Fruit fly (Drosophila melanogaster): ENCODE data around the gene ninaA.
A peak's percentile ranks its signal among the peaks of the same experiment; 100 is the strongest.

The ninaA gene

dm6 chr2L:886743-887142 is 9.6 kb downstream of the ninaA start (continued):
- TF ChIP-seq ci (GFP tag; IDR thresholded peaks at IDR 0.05) (no peak), row (GFP tag; IDR thresholded peaks at IDR 0.05) (peak; percentile 54; the same call in 2 of the 3 replicates), croc (GFP tag; conservative IDR thresholded peaks at IDR 0.05) (no peak), HmgZ (tag; optimal IDR thresholded peaks at IDR 0.05) (no peak), chm (GFP tag; IDR thresholded peaks at IDR 0.05) (no peak), CG4730 (GFP tag; IDR thresholded peaks at IDR 0.05) (no peak), Aef1 (GFP tag; IDR thresholded peaks at IDR 0.05) (no peak), CG10267 (tag; optimal IDR thresholded peaks at IDR 0.05) (no peak), CG9609 (GFP tag; optimal IDR thresholded peaks at IDR 0.05) (no peak), esg (GFP tag; conservative IDR thresholded peaks at IDR 0.05) (peak; percentile 19; the same call in 1 of the 2 replicates), CG9797 (GFP tag; optimal IDR thresholded peaks at IDR 0.05) (no peak), CG13424 (tag; optimal IDR thresholded peaks at IDR 0.05) (peak; percentile 5), Side (GFP tag; optimal IDR thresholded peaks at IDR 0.05) (no peak), Hr51 (GFP tag; optimal IDR thresholded peaks at IDR 0.05) (peak in 1 of 2 experiments; percentile 1), fd96Cb (tag; optimal IDR thresholded peaks at IDR 0.05) (peak; percentile 16), ham (GFP tag; IDR thresholded peaks at IDR 0.05) (no peak), CG10147 (GFP tag; optimal IDR thresholded peaks at IDR 0.05) (no peak), CG8359 (GFP tag; optimal IDR thresholded peaks at IDR 0.05; ENCODE audit: borderline replicate concordance) (no peak), Atf-2 (GFP tag; optimal IDR thresholded peaks at IDR 0.05) (no peak), Hr39 (optimal IDR thresholded peaks at IDR 0.05) (no peak), grau (tag; optimal IDR thresholded peaks at IDR 0.05) (peak; percentile 11), Jarid2 (GFP tag; optimal IDR thresholded peaks at IDR 0.05) (no peak), CG10431 (GFP tag; optimal IDR thresholded peaks at IDR 0.05) (no peak), CG7556 (GFP tag; optimal IDR thresholded peaks at IDR 0.05) (peak; percentile 44), dimm (GFP tag; IDR thresholded peaks at IDR 0.05) (no peak), dm (GFP tag; optimal IDR thresholded peaks at IDR 0.05) (no peak), bcd (GFP tag; optimal IDR thresholded peaks at IDR 0.05) (no peak), CG6854 (GFP tag; optimal IDR thresholded peaks at IDR 0.05) (no peak), Antp (GFP tag; optimal IDR thresholded peaks at IDR 0.05) (peak; percentile 4), CG14441 (GFP tag; IDR thresholded peaks at IDR 0.05) (no peak), Dip3 (GFP tag; optimal IDR thresholded peaks at IDR 0.05) (no peak), CG4617 (GFP tag; optimal IDR thresholded peaks at IDR 0.05; ENCODE audit: borderline replicate concordance) (no peak), btn (GFP tag; optimal IDR thresholded peaks at IDR 0.05) (no peak), wek (GFP tag; optimal IDR thresholded peaks at IDR 0.05) (no peak), oc (tag; optimal IDR thresholded peaks at IDR 0.05) (no peak), gsb (GFP tag; IDR thresholded peaks at IDR 0.05) (no peak), ATbp (GFP tag; optimal IDR thresholded peaks at IDR 0.05) (peak; percentile 7), dpn (GFP tag; optimal IDR thresholded peaks at IDR 0.05) (peak in 1 of 2 experiments; percentile 8), CG17359 (tag; optimal IDR thresholded peaks at IDR 0.05) (peak; percentile 47), odd (GFP tag; optimal IDR thresholded peaks at IDR 0.05) (no peak), jumu (GFP tag; optimal IDR thresholded peaks at IDR 0.05) (no peak), Max (GFP tag; optimal IDR thresholded peaks at IDR 0.05) (no peak), PHDP (tag; optimal IDR thresholded peaks at IDR 0.05) (peak; percentile 10), tll (GFP tag; optimal IDR thresholded peaks at IDR 0.05) (no peak), ind (GFP tag; optimal IDR thresholded peaks at IDR 0.05) (peak; percentile 29), maf-S (GFP tag; optimal IDR thresholded peaks at IDR 0.05) (no peak), Meics (GFP tag; optimal IDR thresholded peaks at IDR 0.05) (peak; percentile 29), NFAT (GFP tag; IDR thresholded peaks at IDR 0.05) (no peak), phol (tag; optimal IDR thresholded peaks at IDR 0.05) (no peak), sens (GFP tag) (peak; percentile 55), MBD-R2 (GFP tag; IDR thresholded peaks at IDR 0.05) (no peak), CG18599 (GFP tag; optimal IDR thresholded peaks at IDR 0.05) (peak; percentile 62)

Data from whole organism, embryonic.